Worm (Caenorhabditis elegans) whole organism, L4 larva: ENCODE results near the gene F39E9.14.

ENCODE experiments used
- D1046.2 ChIP-seq: fragments of 200-800 bp; sonication (Bioruptor generic); IDR thresholded peaks from 2 replicates; pipeline ENCODE4 v1.3.6; 2022; ENCODE audit warnings: missing genetic modification characterization, missing compliant biosample characterization
- F44E2.7 ChIP-seq: fragments of 200-800 bp; sonication (Bioruptor generic); IDR thresholded peaks from 2 replicates; pipeline ENCODE4 v2.1.2; 2022; ENCODE audit warnings: missing genetic modification characterization, missing compliant biosample characterization
- F49E8.2 ChIP-seq: sonication (generic microtip); optimal IDR thresholded peaks from 2 replicates; lab custom pipeline; 2016; ENCODE audit warnings: missing compliant biosample characterization, mild to moderate bottlenecking, missing genetic modification characterization, borderline replicate concordance
- R02D3.7 ChIP-seq: fragments of 150-350 bp; sonication (generic microtip); optimal IDR thresholded peaks from 3 replicates; lab custom pipeline; 2014; ENCODE audit warnings: missing biosample characterization, missing genetic modification characterization
- T26A8.4 ChIP-seq: fragments of 200-800 bp; sonication (Bioruptor generic); IDR thresholded peaks from 2 replicates; pipeline ENCODE4 v1.3.6; 2022; ENCODE audit warnings: missing genetic modification characterization, missing compliant biosample characterization
- Y48G9A.11 ChIP-seq: fragments of 200-800 bp; sonication (Bioruptor generic); IDR thresholded peaks from 2 replicates; pipeline ENCODE4 v1.3.6; 2022; ENCODE audit warnings: missing genetic modification reagents, missing genetic modification characterization, missing compliant biosample characterization
- Y5F2A.4 ChIP-seq: fragments of 200-800 bp; sonication (Bioruptor generic); optimal IDR thresholded peaks from 2 replicates; lab custom pipeline; 2018; ENCODE audit warnings: mild to moderate bottlenecking, missing genetic modification characterization, missing compliant biosample characterization
- Y75B8A.6 ChIP-seq: fragments of 200-800 bp; sonication (Bioruptor generic); IDR thresholded peaks from 2 replicates; pipeline ENCODE4 v1.3.6; 2022; ENCODE audit warnings: missing genetic modification reagents, missing genetic modification characterization, missing compliant biosample characterization
- ZK337.2 ChIP-seq: fragments of 200-800 bp; sonication (Bioruptor generic); IDR thresholded peaks from 2 replicates; pipeline ENCODE4 v1.3.6; 2022; ENCODE audit warnings: missing genetic modification reagents, missing genetic modification characterization, missing compliant biosample characterization
- ceh-28 ChIP-seq: fragments of 150-350 bp; optimal IDR thresholded peaks from 2 replicates; lab custom pipeline; 2014; ENCODE audit warnings: missing biosample characterization, missing genetic modification reagents, missing genetic modification characterization
- cey-2 ChIP-seq: sonication (generic microtip); optimal IDR thresholded peaks from 3 replicates; lab custom pipeline; 2017; ENCODE audit warnings: missing genetic modification characterization, mild to moderate bottlenecking, missing compliant biosample characterization, antibody characterized with exemption, borderline replicate concordance; ENCODE audit not compliant: insufficient read depth
- ctbp-1 ChIP-seq: fragments of 200-800 bp; sonication (Bioruptor generic); IDR thresholded peaks from 2 replicates; pipeline ENCODE4 v1.3.6; 2022; ENCODE audit warnings: missing genetic modification reagents, missing genetic modification characterization, missing compliant biosample characterization
- daf-12 ChIP-seq: fragments of 150-350 bp; optimal IDR thresholded peaks from 2 replicates; lab custom pipeline; 2014; ENCODE audit warnings: missing biosample characterization, missing genetic modification reagents, missing genetic modification characterization
- daf-16 ChIP-seq, 3 experiments: sonication (generic microtip); optimal IDR thresholded peaks; 2 replicates each; lab custom pipeline; 2016 to 2017; ENCODE audit warnings: missing genetic modification characterization in 3 of 3, missing genetic modification reagents in 3 of 3, mild to moderate bottlenecking in 2 of 3, missing compliant biosample characterization in 2 of 3, missing biosample characterization in 1 of 3, moderate library complexity in 1 of 3
- dmd-6 ChIP-seq: fragments of 200-800 bp; sonication (Bioruptor generic); IDR thresholded peaks from 2 replicates; pipeline ENCODE4 v1.3.6; 2022; ENCODE audit warnings: missing genetic modification reagents, missing genetic modification characterization, missing compliant biosample characterization
- dmd-8 ChIP-seq: fragments of 200-800 bp; sonication (Bioruptor generic); IDR thresholded peaks from 2 replicates; pipeline ENCODE4 v1.3.6; 2022; ENCODE audit warnings: missing genetic modification characterization, missing compliant biosample characterization
- dmd-9 ChIP-seq: fragments of 200-800 bp; sonication (Bioruptor generic); IDR thresholded peaks from 2 replicates; pipeline ENCODE4 v1.3.6; 2022; ENCODE audit warnings: missing genetic modification reagents, missing genetic modification characterization, missing compliant biosample characterization
- dve-1 ChIP-seq: sonication (generic microtip); optimal IDR thresholded peaks from 2 replicates; lab custom pipeline; 2017; ENCODE audit warnings: antibody characterized with exemption, mild to moderate bottlenecking, missing genetic modification characterization, missing compliant biosample characterization; ENCODE audit not compliant: insufficient read depth
- fos-1 ChIP-seq: fragments of 150-350 bp; optimal IDR thresholded peaks from 2 replicates; lab custom pipeline; 2014; ENCODE audit warnings: missing biosample characterization, missing genetic modification characterization
- hlh-11 ChIP-seq: fragments of 200-800 bp; sonication (Bioruptor generic); optimal IDR thresholded peaks from 2 replicates; lab custom pipeline; 2018; ENCODE audit warnings: mild to moderate bottlenecking, missing genetic modification characterization, missing compliant biosample characterization
- lin-1 ChIP-seq: fragments of 200-800 bp; sonication (Bioruptor generic); IDR thresholded peaks from 2 replicates; pipeline ENCODE4 v1.3.6; 2022; ENCODE audit warnings: missing genetic modification reagents, missing genetic modification characterization, missing compliant biosample characterization
- lin-29 ChIP-seq: fragments of 200-800 bp; sonication (Bioruptor generic); IDR thresholded peaks from 2 replicates; pipeline ENCODE4 v1.3.6; 2022; ENCODE audit warnings: missing genetic modification reagents, missing genetic modification characterization, missing compliant biosample characterization
- lsy-2 ChIP-seq, 2 experiments: fragments of 150-350 bp in 1 of 2; sonication (generic microtip) in 1 of 2; optimal IDR thresholded peaks; 2 replicates each; lab custom pipeline; 2014 to 2017; ENCODE audit warnings: missing biosample characterization in 2 of 2, missing genetic modification characterization in 2 of 2
- mdl-1 ChIP-seq, 2 experiments: fragments of 150-350 bp in 1 of 2; sonication (generic microtip) in 1 of 2; optimal IDR thresholded peaks; 2 replicates each; lab custom pipeline; 2014 to 2017; ENCODE audit warnings: missing biosample characterization in 2 of 2, missing genetic modification characterization in 2 of 2
- mxl-2 ChIP-seq: fragments of 200-800 bp; sonication (Bioruptor generic); conservative IDR thresholded peaks from 2 replicates; pipeline ENCODE4 v1.3.6; 2022; ENCODE audit warnings: missing genetic modification reagents, missing genetic modification characterization, missing compliant biosample characterization
- mxl-3 ChIP-seq: fragments of 200-800 bp; sonication (Bioruptor generic); optimal IDR thresholded peaks from 2 replicates; lab custom pipeline; 2018; ENCODE audit warnings: mild to moderate bottlenecking, missing genetic modification characterization, missing compliant biosample characterization
- nhr-10 ChIP-seq: fragments of 150-350 bp; optimal IDR thresholded peaks from 2 replicates; lab custom pipeline; 2014; ENCODE audit warnings: missing biosample characterization, missing genetic modification characterization
- nhr-111 ChIP-seq: fragments of 200-800 bp; sonication (Bioruptor generic); optimal IDR thresholded peaks from 2 replicates; lab custom pipeline; 2018; ENCODE audit warnings: mild to moderate bottlenecking, missing genetic modification characterization, missing compliant biosample characterization
- nhr-237 ChIP-seq: sonication (generic microtip); optimal IDR thresholded peaks from 2 replicates; lab custom pipeline; 2017; ENCODE audit warnings: missing biosample characterization, missing genetic modification characterization
- nhr-25 ChIP-seq: sonication (generic microtip); optimal IDR thresholded peaks from 2 replicates; lab custom pipeline; 2017; ENCODE audit warnings: missing genetic modification characterization, mild to moderate bottlenecking, missing compliant biosample characterization, antibody characterized with exemption, moderate library complexity, borderline replicate concordance; ENCODE audit not compliant: insufficient read depth
- nhr-28 ChIP-seq: fragments of 150-350 bp; optimal IDR thresholded peaks from 2 replicates; lab custom pipeline; 2014; ENCODE audit warnings: missing biosample characterization, missing genetic modification characterization
- nhr-76 ChIP-seq: fragments of 150-350 bp; optimal IDR thresholded peaks from 2 replicates; lab custom pipeline; 2014; ENCODE audit warnings: missing biosample characterization, missing genetic modification characterization
- nhr-77 ChIP-seq: fragments of 150-350 bp; optimal IDR thresholded peaks from 2 replicates; lab custom pipeline; 2014; ENCODE audit warnings: missing biosample characterization, missing genetic modification characterization
- pha-4 ChIP-seq, 2 experiments: fragments of 150-350 bp in 1 of 2; fragments of 200-800 bp in 1 of 2; sonication (Bioruptor generic) in 1 of 2; IDR thresholded peaks in 1 of 2; optimal IDR thresholded peaks in 1 of 2; 2 replicates each; pipeline versions ENCODE4 v1.3.6 to Lab custom; 2014 to 2022; ENCODE audit warnings: missing genetic modification characterization in 2 of 2, missing genetic modification reagents in 2 of 2, missing biosample characterization in 1 of 2, missing compliant biosample characterization in 1 of 2
- php-3 ChIP-seq: fragments of 200-800 bp; sonication (Bioruptor generic); IDR thresholded peaks from 2 replicates; pipeline ENCODE4 v1.3.6; 2022; ENCODE audit warnings: missing genetic modification reagents, missing genetic modification characterization, missing compliant biosample characterization
- pqm-1 ChIP-seq: sonication (generic microtip); optimal IDR thresholded peaks from 2 replicates; lab custom pipeline; 2017; ENCODE audit warnings: missing biosample characterization, missing genetic modification characterization
- saeg-2 ChIP-seq: fragments of 200-800 bp; sonication (Bioruptor generic); IDR thresholded peaks from 2 replicates; pipeline ENCODE4 v1.3.6; 2022; ENCODE audit warnings: missing genetic modification reagents, missing genetic modification characterization, missing compliant biosample characterization
- set-16 ChIP-seq: fragments of 200-800 bp; sonication (Bioruptor generic); IDR thresholded peaks from 2 replicates; pipeline ENCODE4 v1.3.6; 2022; ENCODE audit warnings: missing genetic modification reagents, missing genetic modification characterization, missing compliant biosample characterization
- spr-3 ChIP-seq: fragments of 200-800 bp; sonication (Bioruptor generic); optimal IDR thresholded peaks from 2 replicates; lab custom pipeline; 2018; ENCODE audit warnings: mild to moderate bottlenecking, missing genetic modification characterization, missing compliant biosample characterization
- tag-97 ChIP-seq: fragments of 200-800 bp; sonication (Bioruptor generic); IDR thresholded peaks from 2 replicates; pipeline ENCODE4 v1.3.6; 2022; ENCODE audit warnings: missing genetic modification characterization, missing compliant biosample characterization
- tra-1 ChIP-seq: fragments of 200-800 bp; sonication (Bioruptor generic); IDR thresholded peaks from 2 replicates; pipeline ENCODE4 v1.3.6; 2022; ENCODE audit warnings: missing genetic modification reagents, missing genetic modification characterization, missing compliant biosample characterization
- vab-7 ChIP-seq: fragments of 200-800 bp; sonication (Bioruptor generic); IDR thresholded peaks from 2 replicates; pipeline ENCODE4 v1.3.6; 2022; ENCODE audit warnings: missing genetic modification reagents, missing genetic modification characterization, missing compliant biosample characterization
- zfp-3 ChIP-seq: fragments of 200-800 bp; sonication (Bioruptor generic); conservative IDR thresholded peaks from 2 replicates; pipeline ENCODE4 v1.3.6; 2022; ENCODE audit warnings: missing genetic modification reagents, missing genetic modification characterization, missing compliant biosample characterization
- zip-2 ChIP-seq: fragments of 150-350 bp; optimal IDR thresholded peaks from 2 replicates; lab custom pipeline; 2014; ENCODE audit warnings: missing biosample characterization, missing genetic modification characterization

Gene F39E9.14

ce11 chrII:3244758-3245157, 45.7 kb downstream of the F39E9.14 start:
- TF ChIP-seq Y75B8A.6 (GFP tag; lab: Robert Waterston, UW) (0 out of 2 replicates have a peak, but pooled peaks have one; percentile 52), F49E8.2 (tag; lab: Kevin White, UChicago) (no peak), fos-1 (tag; lab: Kevin White, UChicago) (peak; percentile 72), spr-3 (GFP tag; lab: Kevin White, UChicago) (no peak), php-3 (peak; percentile 91), pqm-1 (tag; lab: Kevin White, UChicago) (peak; percentile 79), pha-4 (GFP tag; IDR thresholded peaks at IDR 0.05; lab: Robert Waterston, UW) (peak; percentile 29; the same call in 1 of the 2 replicates), pha-4 (tag; optimal IDR thresholded peaks at IDR 0.05; lab: Kevin White, UChicago) (no peak), nhr-10 (tag; lab: Kevin White, UChicago) (no peak), Y48G9A.11 (GFP tag; lab: Robert Waterston, UW) (no peak), dmd-9 (GFP tag; lab: Robert Waterston, UW) (no peak), lsy-2 (tag; optimal IDR thresholded peaks at IDR 0.05; lab: Kevin White, UChicago) (no peak), F44E2.7 (GFP tag; lab: Robert Waterston, UW) (no peak), T26A8.4 (no peak), ceh-28 (tag; lab: Kevin White, UChicago) (no peak), tag-97 (no peak), D1046.2 (GFP tag; lab: Robert Waterston, UW) (no peak), mxl-2 (GFP tag; lab: Robert Waterston, UW) (no peak), nhr-76 (tag; lab: Kevin White, UChicago) (no peak), nhr-28 (peak; percentile 48), saeg-2 (GFP tag; lab: Robert Waterston, UW) (0 out of 2 replicates have a peak, but pooled peaks have one; percentile 24), zip-2 (tag; lab: Kevin White, UChicago) (no peak), nhr-237 (tag; lab: Kevin White, UChicago) (no peak), daf-12 (tag; lab: Kevin White, UChicago) (no peak), dmd-6 (GFP tag; lab: Robert Waterston, UW) (peak; percentile 58), nhr-111 (GFP tag; lab: Kevin White, UChicago) (no peak), nhr-77 (tag; lab: Kevin White, UChicago) (peak; percentile 77), mxl-3 (no peak), dve-1 (tag; lab: Kevin White, UChicago) (peak; percentile 75), lin-29 (GFP tag; lab: Robert Waterston, UW) (no peak), set-16 (GFP tag; lab: Robert Waterston, UW) (no peak), Y5F2A.4 (GFP tag; lab: Kevin White, UChicago) (no peak), tra-1 (0 out of 2 replicates have a peak, but pooled peaks have one; percentile 27), zfp-3 (GFP tag; lab: Robert Waterston, UW) (peak; percentile 62; the same call in 1 of the 2 replicates), nhr-25 (tag; lab: Kevin White, UChicago) (no peak), daf-16 (GFP tag; optimal IDR thresholded peaks at IDR 0.05; lab: Kevin White, UChicago) (no peak), daf-16 (tag; optimal IDR thresholded peaks at IDR 0.05; lab: Kevin White, UChicago) (no peak), lin-1 (GFP tag; lab: Robert Waterston, UW) (no peak), dmd-8 (no peak), mdl-1 (tag; optimal IDR thresholded peaks at IDR 0.05; lab: Kevin White, UChicago) (no peak), ctbp-1 (no peak), R02D3.7 (tag; lab: Kevin White, UChicago) (no peak), cey-2 (tag; lab: Kevin White, UChicago) (no peak), hlh-11 (tag; lab: Kevin White, UChicago) (peak; percentile 10), vab-7 (GFP tag; lab: Robert Waterston, UW) (no peak), ZK337.2 (GFP tag; lab: Robert Waterston, UW) (no peak)
